Worm (Caenorhabditis elegans): ENCODE data around the gene fbxa-86.

fbxa-86 gene

ce11 chrIV:4945771-4946170 lies 8.0 kb upstream of the fbxa-86 start, which contains the start of gene str-169:
Gene str-169, plus strand, starts transcription at chrIV:4946071.
- TF ChIP-seq attf-3 (GFP tag; conservative IDR thresholded peaks at IDR 0.05) (no peak), D2030.7 (GFP tag; IDR thresholded peaks at IDR 0.05) (no peak), bed-1 (GFP tag; IDR thresholded peaks at IDR 0.05) (no peak), cebp-1 (GFP tag; IDR thresholded peaks at IDR 0.05) (no peak), cebp-1 (tag; optimal IDR thresholded peaks at IDR 0.05) (no peak), aptf-2 (GFP tag; conservative IDR thresholded peaks at IDR 0.05) (no peak), him-1 (tag; optimal IDR thresholded peaks at IDR 0.05) (no peak), C17E4.6 (GFP tag; IDR thresholded peaks at IDR 0.05) (no peak)

DNA sequence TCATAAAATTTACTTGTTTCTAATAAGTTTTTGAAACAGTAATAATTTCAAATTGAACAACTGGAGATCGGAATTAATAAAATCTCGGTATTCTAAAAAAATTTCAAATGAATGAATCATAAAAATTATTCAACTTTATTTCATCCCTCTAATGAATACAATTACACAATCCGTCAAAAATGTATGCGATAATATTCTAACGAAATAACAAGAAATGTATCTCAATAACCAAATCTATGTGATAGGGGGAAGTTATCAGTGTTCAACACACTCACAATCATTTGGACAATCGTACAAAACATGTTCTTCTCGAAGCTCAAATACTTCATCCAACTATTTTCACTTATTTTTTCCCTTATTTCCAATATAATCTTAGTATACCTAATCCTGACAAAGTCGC lies 3.9 kb upstream of the fbxa-86 start, which contains the start of gene Y9C9A.5:
TSS of gene Y9C9A.5 (plus strand) at position 301 of the 400 bp plus-strand sequence.
- TF ChIP-seq egl-18 (GFP tag; IDR thresholded peaks at IDR 0.05), result no peak
- no peak for TF ChIP-seq attf-6 (GFP tag; IDR thresholded peaks at IDR 0.05)
- TF ChIP-seq B0261.1 (tag; optimal IDR thresholded peaks at IDR 0.05), result no peak
- TF ChIP-seq nfya-2 (GFP tag; IDR thresholded peaks at IDR 0.05), result no peak
- no peak for TF ChIP-seq snpc-3.4 (tag; optimal IDR thresholded peaks at IDR 0.05)
- TF ChIP-seq lag-1 (GFP tag; IDR thresholded peaks at IDR 0.05), result no peak
- TF ChIP-seq ets-4 (GFP tag; optimal IDR thresholded peaks at IDR 0.05), result no peak
- TF ChIP-seq let-607 (tag; optimal IDR thresholded peaks at IDR 0.05), result no peak
- TF ChIP-seq zfh-2 (GFP tag; conservative IDR thresholded peaks at IDR 0.05), result no peak
- no peak for TF ChIP-seq fkh-3 (tag; optimal IDR thresholded peaks at IDR 0.05)
- no peak for TF ChIP-seq K11D2.4 (GFP tag; IDR thresholded peaks at IDR 0.05)

DNA sequence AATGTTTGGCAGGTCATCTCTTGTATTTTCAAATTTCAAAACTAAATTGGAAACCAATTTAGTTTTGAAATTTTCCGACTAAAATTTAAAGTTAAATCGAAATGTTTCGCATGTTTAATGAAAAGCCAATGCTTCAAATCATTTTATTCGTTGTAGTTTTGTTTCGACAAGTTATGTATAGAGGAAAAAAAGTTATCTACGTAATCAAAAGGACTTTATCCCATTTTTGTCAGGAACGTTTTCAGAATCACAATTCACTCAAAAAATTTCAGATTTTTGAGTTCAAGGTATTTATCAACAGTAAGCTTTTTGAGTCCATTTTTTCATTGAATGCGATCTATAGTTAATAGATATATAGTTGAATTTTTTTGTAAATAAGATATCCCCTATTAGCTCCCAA lies 851 bp upstream of the fbxa-86 start, which contains the start of gene str-168:
TSS of gene str-168 (plus strand) at position 301 of the 400 bp plus-strand sequence.
- no peak for TF ChIP-seq fkh-3 (tag; optimal IDR thresholded peaks at IDR 0.05)
- no peak for TF ChIP-seq hlh-26 (GFP tag; conservative IDR thresholded peaks at IDR 0.05)
- TF ChIP-seq F52B5.7 (tag; optimal IDR thresholded peaks at IDR 0.05), result no peak
- no peak for TF ChIP-seq ZK185.1 (tag; optimal IDR thresholded peaks at IDR 0.05; ENCODE audit: poor library complexity, severe bottlenecking)
- no peak for TF ChIP-seq F39B2.1 (GFP tag; IDR thresholded peaks at IDR 0.05)
- TF ChIP-seq B0019.2 (GFP tag; conservative IDR thresholded peaks at IDR 0.05), result no peak
- TF ChIP-seq F55B11.4 (tag; optimal IDR thresholded peaks at IDR 0.05; ENCODE audit: borderline replicate concordance, insufficient read depth), result no peak
- TF ChIP-seq hlh-12 (tag; optimal IDR thresholded peaks at IDR 0.05), result no peak
- no peak for TF ChIP-seq cebp-2 (GFP tag; IDR thresholded peaks at IDR 0.05)
- no peak for TF ChIP-seq K12H6.12 (tag; optimal IDR thresholded peaks at IDR 0.05)
- TF ChIP-seq ztf-28 (GFP tag; IDR thresholded peaks at IDR 0.05), result no peak
- no peak for TF ChIP-seq rcor-1 (GFP tag; IDR thresholded peaks at IDR 0.05)
- no peak for TF ChIP-seq Y53F4B.3 (GFP tag; IDR thresholded peaks at IDR 0.05)
- TF ChIP-seq sdz-38 (tag; optimal IDR thresholded peaks at IDR 0.05), result no peak
- TF ChIP-seq lag-1 (GFP tag; IDR thresholded peaks at IDR 0.05), result no peak
- TF ChIP-seq ceh-100 (GFP tag; IDR thresholded peaks at IDR 0.05), result no peak

- no peak for TF ChIP-seq lsl-1 (GFP tag; optimal IDR thresholded peaks at IDR 0.05)
- no peak for TF ChIP-seq Y53G8AR.9 (GFP tag; conservative IDR thresholded peaks at IDR 0.05)
- no peak for TF ChIP-seq ekl-4 (GFP tag; IDR thresholded peaks at IDR 0.05)
Observed at ce11 chrIV:4934103-4934502, 3.7 kb downstream of the fbxa-86 start, which contains the start of gene str-153. Gene str-153, plus strand, starts transcription at chrIV:4934403.
